Worm (Caenorhabditis elegans) whole organism, midembryonic: ENCODE measurements around the gene srw-86.

Source experiments
- T22C8.4 ChIP-seq: fragments of 200-800 bp; sonication (Bioruptor generic); IDR thresholded peaks from 2 replicates; pipeline ENCODE4 v1.3.6; 2022; ENCODE audit warnings: missing genetic modification characterization, missing compliant biosample characterization
- cog-1 ChIP-seq: sonication (generic microtip); optimal IDR thresholded peaks from 2 replicates; lab custom pipeline; 2016; ENCODE audit warnings: missing genetic modification characterization, missing compliant biosample characterization
- flt-1 ChIP-seq: fragments of 200-800 bp; sonication (Bioruptor generic); IDR thresholded peaks from 2 replicates; pipeline ENCODE4 v1.3.6; 2022; ENCODE audit warnings: missing genetic modification characterization, missing compliant biosample characterization
- klf-2 ChIP-seq: fragments of 200-800 bp; sonication (Bioruptor generic); conservative IDR thresholded peaks from 2 replicates; pipeline ENCODE4 v1.3.6; 2022; ENCODE audit warnings: missing genetic modification reagents, missing genetic modification characterization, missing compliant biosample characterization
- med-1 ChIP-seq: sonication (generic microtip); optimal IDR thresholded peaks from 2 replicates; lab custom pipeline; 2017; ENCODE audit warnings: missing genetic modification characterization, mild to moderate bottlenecking, missing compliant biosample characterization, antibody characterized with exemption, missing genetic modification reagents; ENCODE audit not compliant: insufficient read depth
- ref-1 ChIP-seq: fragments of 200-800 bp; sonication (Bioruptor generic); conservative IDR thresholded peaks from 2 replicates; pipeline ENCODE4 v1.3.6; 2022; ENCODE audit warnings: missing genetic modification reagents, missing genetic modification characterization, missing compliant biosample characterization
- tab-1 ChIP-seq: fragments of 200-800 bp; sonication (Bioruptor generic); IDR thresholded peaks from 2 replicates; pipeline ENCODE4 v1.3.6; 2022; ENCODE audit warnings: missing genetic modification characterization, missing compliant biosample characterization
- ztf-23 ChIP-seq: fragments of 200-800 bp; sonication (Bioruptor generic); IDR thresholded peaks from 2 replicates; pipeline ENCODE4 v1.3.6; 2022; ENCODE audit warnings: missing genetic modification reagents, missing genetic modification characterization, missing compliant biosample characterization
- ztf-29 ChIP-seq: fragments of 200-800 bp; sonication (Bioruptor generic); IDR thresholded peaks from 2 replicates; pipeline ENCODE4 v1.3.6; 2022; ENCODE audit warnings: missing genetic modification reagents, missing genetic modification characterization, missing compliant biosample characterization

srw-86 gene

DNA sequence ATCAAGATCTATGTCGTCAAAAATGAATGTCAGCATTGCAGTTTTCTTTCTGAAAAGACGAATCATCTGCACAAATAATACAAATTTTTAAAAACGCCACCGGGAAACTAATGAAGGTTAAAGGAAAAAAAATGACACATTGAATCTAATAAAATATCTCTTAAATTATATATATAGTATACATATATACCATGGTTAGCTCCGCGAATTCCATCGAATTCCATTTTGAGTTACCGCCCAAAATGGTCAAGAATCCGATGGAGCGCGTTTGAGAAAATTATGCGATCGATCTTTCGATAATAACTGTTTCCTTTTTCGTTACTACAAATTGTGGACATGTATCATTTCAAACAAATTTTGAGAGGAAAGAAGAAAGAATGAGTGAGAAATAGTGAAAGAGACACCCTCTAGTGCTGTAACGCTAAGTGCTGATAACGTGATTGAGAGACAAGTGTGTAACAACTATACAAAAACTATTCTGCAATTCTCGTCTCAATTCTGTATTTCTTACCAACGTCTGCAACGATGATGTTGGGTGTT lies 4.8 kb upstream of the srw-86 start, which contains the start of the genes C25F9.6 and C25F9.10:
TSS of gene C25F9.6 (minus strand) at position 51 of the 540 bp plus-strand sequence.
TSS of gene C25F9.10 (plus strand) at position 454 of the 540 bp plus-strand sequence.
- TF ChIP-seq T22C8.4 (GFP tag; lab: Robert Waterston, UW) (no peak), cog-1 (tag; lab: Kevin White, UChicago) (no peak), ztf-23 (GFP tag; lab: Robert Waterston, UW) (no peak)

DNA sequence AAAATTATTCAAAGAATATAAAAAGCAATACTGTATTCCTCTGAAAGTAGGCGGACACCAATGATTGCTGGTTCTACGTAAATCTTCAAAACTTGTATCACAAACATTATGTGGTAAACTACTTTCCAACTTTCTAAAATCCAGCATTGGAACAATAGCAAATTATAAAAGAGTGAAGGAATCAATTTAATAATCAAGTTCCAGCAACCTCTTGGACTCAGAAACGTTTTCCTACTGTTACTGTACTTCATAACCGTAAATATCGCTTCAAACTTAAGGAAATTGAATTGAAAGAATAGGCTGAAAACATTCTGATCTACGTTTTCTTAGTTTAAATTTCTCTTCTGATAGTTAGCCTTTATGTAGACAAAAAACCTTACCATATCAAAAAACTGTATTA lies 3.1 kb upstream of the srw-86 start:
- TF ChIP-seq tab-1 (GFP tag; lab: Robert Waterston, UW) (no peak), flt-1 (GFP tag; lab: Robert Waterston, UW) (no peak), T22C8.4 (GFP tag; lab: Robert Waterston, UW) (no peak), ztf-29 (GFP tag; lab: Robert Waterston, UW) (no peak), ztf-23 (GFP tag; lab: Robert Waterston, UW) (no peak), klf-2 (GFP tag; lab: Robert Waterston, UW) (no peak), med-1 (GFP tag; lab: Kevin White, UChicago) (no peak), ref-1 (no peak), cog-1 (tag; lab: Kevin White, UChicago) (no peak)

DNA sequence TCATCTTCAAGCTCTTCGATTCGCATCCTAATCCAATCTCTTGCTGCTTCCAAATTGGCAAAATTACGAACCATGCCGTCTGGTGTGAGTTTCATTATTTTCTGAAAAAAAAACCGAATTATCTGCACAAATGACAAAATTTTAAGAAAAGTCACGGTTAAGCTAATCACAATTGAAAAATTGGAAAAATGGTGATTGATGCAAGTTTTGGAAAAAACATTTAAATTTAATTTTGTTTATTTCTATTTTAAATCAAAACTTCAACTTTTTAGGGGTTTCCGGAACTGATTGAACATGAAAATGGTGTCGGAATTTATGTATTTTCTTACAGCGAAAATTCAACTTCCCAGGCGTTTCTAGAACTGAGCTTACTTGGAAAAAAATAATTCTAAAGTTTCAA lies 2.3 kb upstream of the srw-86 start, which contains the start of gene C25F9.12:
TSS of gene C25F9.12 (minus strand) at position 101 of the 400 bp plus-strand sequence.
- TF ChIP-seq ref-1 (no peak), tab-1 (GFP tag; lab: Robert Waterston, UW) (no peak), T22C8.4 (GFP tag; lab: Robert Waterston, UW) (no peak), flt-1 (GFP tag; lab: Robert Waterston, UW) (no peak), cog-1 (tag; lab: Kevin White, UChicago) (no peak), med-1 (GFP tag; lab: Kevin White, UChicago) (no peak), ztf-23 (GFP tag; lab: Robert Waterston, UW) (no peak), ztf-29 (GFP tag; lab: Robert Waterston, UW) (no peak), klf-2 (GFP tag; lab: Robert Waterston, UW) (no peak)

DNA sequence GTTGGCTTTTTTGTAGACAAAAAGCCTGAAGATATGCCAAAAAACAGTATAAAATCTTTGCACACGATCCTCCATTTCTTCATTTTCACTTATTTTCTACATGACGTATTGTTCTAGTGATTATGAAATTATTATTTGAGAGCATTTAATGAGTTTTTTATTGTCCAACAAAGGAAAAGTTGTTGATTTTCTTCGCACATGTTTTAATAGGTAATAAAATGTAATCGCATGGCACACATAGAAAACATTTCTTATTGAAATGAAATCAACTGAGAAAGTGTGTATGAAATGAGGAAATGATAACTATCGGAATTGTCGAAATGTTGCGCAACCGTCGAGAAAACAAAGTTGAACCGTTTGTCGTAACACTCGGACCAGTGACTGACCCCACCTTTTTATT lies 910 bp upstream of the srw-86 start:
- TF ChIP-seq med-1 (GFP tag; lab: Kevin White, UChicago) (no peak), ref-1 (no peak), flt-1 (GFP tag; lab: Robert Waterston, UW) (no peak), klf-2 (GFP tag; lab: Robert Waterston, UW) (no peak), tab-1 (GFP tag; lab: Robert Waterston, UW) (no peak), ztf-29 (GFP tag; lab: Robert Waterston, UW) (no peak), ztf-23 (GFP tag; lab: Robert Waterston, UW) (no peak), T22C8.4 (GFP tag; lab: Robert Waterston, UW) (no peak), cog-1 (tag; lab: Kevin White, UChicago) (no peak)

DNA sequence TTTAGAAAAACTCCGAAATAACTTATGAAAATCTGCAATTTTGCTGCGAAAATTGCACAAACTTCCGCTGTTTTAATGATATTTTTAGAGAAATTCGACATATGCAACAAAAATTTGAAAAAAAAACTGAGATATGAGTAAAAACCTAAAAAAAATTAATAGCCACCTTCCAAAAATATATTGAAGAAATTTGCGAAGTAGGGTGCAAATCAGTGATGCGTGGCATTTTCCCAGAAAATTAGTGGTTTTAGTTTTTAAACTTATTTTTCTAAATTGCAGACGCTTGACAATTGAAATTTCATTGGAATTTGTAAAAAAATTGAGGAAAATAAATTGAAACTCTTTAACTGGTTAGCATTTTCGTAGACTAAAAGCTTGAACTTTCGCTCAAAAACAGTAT lies 1.6 kb downstream of the srw-86 start, which contains the start of gene C25F9.13:
TSS of gene C25F9.13 (minus strand) at position 101 of the 400 bp plus-strand sequence.
- no peak for TF ChIP-seq ztf-23 (GFP tag; lab: Robert Waterston, UW)
- TF ChIP-seq ref-1 = no peak
- no peak for TF ChIP-seq tab-1 (GFP tag; lab: Robert Waterston, UW)
- no peak for TF ChIP-seq flt-1 (GFP tag; lab: Robert Waterston, UW)

DNA sequence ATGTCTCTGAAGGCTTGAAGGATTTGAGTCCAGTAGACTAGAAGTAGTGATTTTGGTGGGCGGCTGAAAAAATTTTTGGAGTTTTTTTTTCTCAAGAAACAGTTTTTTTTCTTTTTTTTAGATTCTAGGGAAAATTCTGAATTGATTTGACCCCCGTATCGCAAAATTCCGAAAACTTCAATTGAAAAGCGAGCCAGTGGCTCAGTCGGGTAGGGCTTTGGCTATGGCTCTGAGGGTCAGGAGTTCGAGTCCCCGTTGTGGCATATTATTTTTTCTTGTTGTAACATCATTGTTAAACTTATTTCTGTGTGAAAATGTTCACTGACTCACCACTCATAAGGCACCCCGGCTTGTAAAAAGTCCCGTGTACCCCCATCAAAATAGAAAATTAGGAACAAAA lies 2.1 kb downstream of the srw-86 start:
- TF ChIP-seq ref-1 = no peak
- TF ChIP-seq T22C8.4 (GFP tag; lab: Robert Waterston, UW) = no peak
- no peak for TF ChIP-seq ztf-23 (GFP tag; lab: Robert Waterston, UW)
- no peak for TF ChIP-seq flt-1 (GFP tag; lab: Robert Waterston, UW)
- no peak for TF ChIP-seq tab-1 (GFP tag; lab: Robert Waterston, UW)
- TF ChIP-seq med-1 (GFP tag; lab: Kevin White, UChicago) = no peak
- no peak for TF ChIP-seq ztf-29 (GFP tag; lab: Robert Waterston, UW)
- TF ChIP-seq cog-1 (tag; lab: Kevin White, UChicago) = no peak
- no peak for TF ChIP-seq klf-2 (GFP tag; lab: Robert Waterston, UW)

DNA sequence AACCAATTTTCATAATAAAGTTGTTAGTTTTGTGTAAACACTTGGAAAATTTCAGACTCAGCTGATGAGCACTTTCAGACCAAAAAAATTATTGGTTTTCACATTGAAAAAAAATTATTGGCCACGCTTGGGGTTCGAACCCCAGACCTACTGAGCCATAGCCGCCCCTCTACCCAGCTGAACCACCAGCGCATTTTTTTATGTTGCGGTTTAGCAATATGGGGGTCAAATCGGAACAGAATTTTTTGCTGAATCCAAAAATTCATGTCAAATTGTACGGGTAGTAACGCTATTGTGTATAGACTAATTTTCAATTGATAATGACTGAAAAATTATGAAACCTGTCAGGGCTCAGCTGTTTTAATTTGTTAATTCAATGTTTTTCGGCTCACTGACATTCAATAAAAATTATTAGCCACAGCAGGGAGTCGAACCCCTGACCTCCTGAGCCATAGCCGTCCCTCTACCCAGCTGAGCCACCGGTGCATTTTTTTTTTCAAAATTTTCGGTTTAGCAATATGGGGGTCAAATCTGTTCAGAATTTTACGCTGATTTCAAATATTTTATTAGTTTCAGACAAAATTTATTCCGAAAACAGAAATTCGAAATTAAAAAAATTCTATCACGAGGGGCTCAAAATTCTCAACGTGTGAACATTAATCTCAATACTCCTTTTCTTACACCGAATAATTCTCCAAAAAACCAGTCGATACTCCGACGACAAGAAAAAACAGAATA lies 3.8 kb downstream of the srw-86 start:
- TF ChIP-seq flt-1 (GFP tag; lab: Robert Waterston, UW) = no peak
- no peak for TF ChIP-seq cog-1 (tag; lab: Kevin White, UChicago)

DNA sequence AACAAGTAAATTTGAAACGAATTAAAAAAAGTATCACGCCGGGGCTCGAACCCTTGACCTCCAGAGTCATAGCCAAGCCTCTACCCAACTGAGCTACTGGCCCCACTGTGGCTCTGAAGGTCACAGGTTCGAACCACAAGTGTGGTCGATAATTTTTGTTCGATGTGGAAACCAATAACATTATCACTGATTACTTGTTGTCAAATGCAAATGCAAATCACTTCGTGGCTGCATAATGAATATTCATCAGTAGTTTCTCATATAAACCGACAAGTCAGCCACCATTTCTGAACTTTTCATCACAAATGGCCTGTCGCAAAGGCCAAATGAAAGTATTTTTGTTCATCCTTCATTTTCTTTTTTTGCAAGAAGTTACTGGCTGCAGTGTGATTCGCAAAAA lies 5.8 kb downstream of the srw-86 start, which contains the start of gene C25F9.8:
TSS of gene C25F9.8 (plus strand) at position 301 of the 400 bp plus-strand sequence.
- no peak for TF ChIP-seq tab-1 (GFP tag; lab: Robert Waterston, UW)
- no peak for TF ChIP-seq ztf-29 (GFP tag; lab: Robert Waterston, UW)
- no peak for TF ChIP-seq flt-1 (GFP tag; lab: Robert Waterston, UW)
- TF ChIP-seq klf-2 (GFP tag; lab: Robert Waterston, UW) = no peak
- no peak for TF ChIP-seq T22C8.4 (GFP tag; lab: Robert Waterston, UW)
- TF ChIP-seq ztf-23 (GFP tag; lab: Robert Waterston, UW) = no peak
- no peak for TF ChIP-seq med-1 (GFP tag; lab: Kevin White, UChicago)
- TF ChIP-seq cog-1 (tag; lab: Kevin White, UChicago) = no peak
- TF ChIP-seq ref-1 = no peak

DNA sequence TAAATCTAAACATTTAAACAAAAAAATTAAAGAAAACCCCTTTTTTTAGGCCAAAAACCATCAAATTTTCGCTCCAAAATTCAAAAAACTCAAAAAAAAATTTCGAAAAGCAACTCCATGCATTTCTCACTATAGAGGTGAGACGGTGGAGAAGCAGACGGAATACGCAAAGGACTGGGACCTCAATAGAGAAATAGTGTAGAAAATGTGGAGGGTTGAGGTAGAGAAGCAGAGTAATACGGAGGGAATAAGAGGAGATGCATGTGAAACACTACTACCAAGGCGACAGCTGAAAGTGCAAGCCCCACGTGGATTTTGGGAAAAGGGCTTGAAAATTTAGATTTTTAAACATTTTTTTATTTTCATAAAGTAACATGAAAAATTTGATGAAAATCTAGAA lies 9.3 kb downstream of the srw-86 start:
- no peak for TF ChIP-seq ztf-23 (GFP tag; lab: Robert Waterston, UW)
